Fruit fly (Drosophila melanogaster) whole organism, wandering third instar larva: ENCODE measurements around the gene RPA2.

Experiments used
- Dif ChIP-seq: fragments of 200-275, 200-300 bp; sonication (Bioruptor generic); optimal IDR thresholded peaks from 2 replicates; lab custom pipeline; 2018; ENCODE audit warnings: missing biosample characterization, missing genetic modification characterization; ENCODE audit not compliant: partially characterized antibody
- GATAd ChIP-seq: sonication (Bioruptor generic); optimal IDR thresholded peaks from 2 replicates; lab custom pipeline; 2016; ENCODE audit warnings: missing biosample characterization, missing genetic modification characterization
- Hr78 ChIP-seq: fragments of >200 bp; optimal IDR thresholded peaks from 2 replicates; lab custom pipeline; 2017; ENCODE audit warnings: missing biosample characterization, missing genetic modification characterization
- Hr83 ChIP-seq: fragments of 200-300 bp; sonication (Bioruptor generic); optimal IDR thresholded peaks from 2 replicates; lab custom pipeline; 2016; ENCODE audit warnings: missing biosample characterization, mild to moderate bottlenecking, missing genetic modification characterization, moderate library complexity; ENCODE audit not compliant: poor library complexity, severe bottlenecking
- OdsH ChIP-seq: fragments of 200-800 bp; sonication (Bioruptor generic); optimal IDR thresholded peaks from 2 replicates; lab custom pipeline; 2016; ENCODE audit warnings: missing biosample characterization, mild to moderate bottlenecking, missing genetic modification characterization
- pan ChIP-seq: fragments of >200 bp; optimal IDR thresholded peaks from 2 replicates; lab custom pipeline; 2017
- tai ChIP-seq: sonication (Bioruptor generic); optimal IDR thresholded peaks from 2 replicates; lab custom pipeline; 2016; ENCODE audit warnings: missing biosample characterization, missing genetic modification characterization
- usp ChIP-seq: fragments of >200 bp; optimal IDR thresholded peaks from 2 replicates; lab custom pipeline; 2017; ENCODE audit warnings: missing biosample characterization, missing genetic modification characterization
- woc ChIP-seq: sonication (Bioruptor generic); optimal IDR thresholded peaks from 2 replicates; lab custom pipeline; 2016; ENCODE audit warnings: missing biosample characterization, mild to moderate bottlenecking, missing genetic modification characterization

- TF ChIP-seq Hr83 (GFP tag; lab: Kevin White, UChicago) (peak; percentile 35), pan (lab: Kevin White, UChicago) (no peak), Hr78 (GFP tag; lab: Kevin White, UChicago) (no peak), woc (no peak), OdsH (GFP tag; lab: Kevin White, UChicago) (peak; percentile 66), tai (peak; percentile 54), usp (GFP tag; lab: Kevin White, UChicago) (no peak), GATAd (no peak), Dif (GFP tag; lab: Kevin White, UChicago) (no peak)
Observed at dm6 chr2L:20918056-20918674, 7.8 kb downstream of the RPA2 start.
